Worm (Caenorhabditis elegans): Measurements from ENCODE around the gene damt-1.

The damt-1 gene

ce11 chrII:5694798-5695197 is 25.1 kb upstream of the damt-1 start, which contains the start of gene C25H3.14:
Gene C25H3.14 (plus strand): TSS chrII:5695098.
- no peak for TF ChIP-seq lin-13 (GFP tag; optimal IDR thresholded peaks at IDR 0.05)
- no peak for TF ChIP-seq sem-4 (tag; optimal IDR thresholded peaks at IDR 0.05)
- TF ChIP-seq lin-39 (tag; optimal IDR thresholded peaks at IDR 0.05) = no peak
- no peak for TF ChIP-seq nhr-237 (tag; optimal IDR thresholded peaks at IDR 0.05)
- TF ChIP-seq R02D3.7 (tag; optimal IDR thresholded peaks at IDR 0.05) = no peak
- no peak for TF ChIP-seq lsy-2 (tag; optimal IDR thresholded peaks at IDR 0.05)
- no peak for TF ChIP-seq nhr-25 (tag; optimal IDR thresholded peaks at IDR 0.05)
- no peak for TF ChIP-seq gmeb-1 (tag; optimal IDR thresholded peaks at IDR 0.05)
- TF ChIP-seq peb-1 (tag; optimal IDR thresholded peaks at IDR 0.05) = no peak
- no peak for TF ChIP-seq elt-1 (tag; optimal IDR thresholded peaks at IDR 0.05)
- no peak for TF ChIP-seq ztf-1 (GFP tag; conservative IDR thresholded peaks at IDR 0.05)
- no peak for TF ChIP-seq ZK546.5 (tag; optimal IDR thresholded peaks at IDR 0.05)

ce11 chrII:5696218-5696617 is 23.7 kb upstream of the damt-1 start:
- TF ChIP-seq snpc-4 (tag; optimal IDR thresholded peaks at IDR 0.05) (no peak), skn-1 (tag; optimal IDR thresholded peaks at IDR 0.05) (no peak), mbf-1 (tag; optimal IDR thresholded peaks at IDR 0.05) (no peak), unc-55 (GFP tag; optimal IDR thresholded peaks at IDR 0.05) (no peak), unc-39 (tag; optimal IDR thresholded peaks at IDR 0.05) (no peak), nhr-10 (tag; optimal IDR thresholded peaks at IDR 0.05) (no peak), nhr-6 (tag; optimal IDR thresholded peaks at IDR 0.05) (no peak), elt-1 (tag; optimal IDR thresholded peaks at IDR 0.05) (no peak), dmd-4 (tag; optimal IDR thresholded peaks at IDR 0.05) (no peak), sma-3 (GFP tag; optimal IDR thresholded peaks at IDR 0.05) (no peak), mdl-1 (tag; optimal IDR thresholded peaks at IDR 0.05) (no peak), ceh-82 (tag; optimal IDR thresholded peaks at IDR 0.05) (no peak), C34F6.9 (tag; optimal IDR thresholded peaks at IDR 0.05) (no peak), unc-62 (GFP tag; optimal IDR thresholded peaks at IDR 0.05) (no peak), blmp-1 (tag; optimal IDR thresholded peaks at IDR 0.05; ENCODE audit: insufficient read depth) (no peak), peb-1 (tag; optimal IDR thresholded peaks at IDR 0.05) (no peak)

DNA sequence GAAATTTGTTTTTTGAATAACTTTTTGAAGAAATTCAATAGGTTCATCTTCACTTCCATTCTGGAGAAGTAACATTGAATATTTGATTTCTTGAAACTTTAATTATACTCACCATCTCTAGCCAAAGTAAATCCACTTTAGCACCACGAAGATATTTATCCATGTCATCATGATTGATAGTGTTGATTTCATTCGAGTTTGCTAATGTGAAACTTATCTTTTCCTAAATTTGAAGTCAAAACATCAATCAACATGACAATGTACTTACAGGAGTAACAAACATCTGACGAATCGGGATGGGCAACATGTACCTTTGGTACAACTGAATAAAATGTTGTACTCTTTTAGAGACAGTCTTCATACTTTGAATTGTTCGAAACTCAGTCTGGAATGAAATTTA is 22.6 kb upstream of the damt-1 start:
- no peak for TF ChIP-seq snpc-4 (tag; optimal IDR thresholded peaks at IDR 0.05)
- TF ChIP-seq lin-11 (tag; optimal IDR thresholded peaks at IDR 0.05) = no peak
- TF ChIP-seq ztf-1 (GFP tag; conservative IDR thresholded peaks at IDR 0.05) = no peak
- no peak for TF ChIP-seq zag-1 (tag; optimal IDR thresholded peaks at IDR 0.05)
- no peak for TF ChIP-seq elt-3 (tag; optimal IDR thresholded peaks at IDR 0.05)
- no peak for TF ChIP-seq mab-5 (tag; optimal IDR thresholded peaks at IDR 0.05)
- no peak for TF ChIP-seq aly-2 (tag; optimal IDR thresholded peaks at IDR 0.05)
- no peak for TF ChIP-seq peb-1 (tag; optimal IDR thresholded peaks at IDR 0.05)
- TF ChIP-seq nhr-129 (tag; optimal IDR thresholded peaks at IDR 0.05) = no peak
- no peak for TF ChIP-seq skn-1 (tag; optimal IDR thresholded peaks at IDR 0.05)
- TF ChIP-seq ztf-11 (tag; optimal IDR thresholded peaks at IDR 0.05) = no peak
- TF ChIP-seq ceh-16 (tag; optimal IDR thresholded peaks at IDR 0.05) = no peak

ce11 chrII:5698254-5698653 is 21.7 kb upstream of the damt-1 start:
- TF ChIP-seq nhr-12 (tag; optimal IDR thresholded peaks at IDR 0.05) (no peak), mab-5 (tag; optimal IDR thresholded peaks at IDR 0.05) (no peak), ztf-1 (GFP tag; conservative IDR thresholded peaks at IDR 0.05) (no peak), ceh-16 (tag; optimal IDR thresholded peaks at IDR 0.05) (no peak), elt-3 (tag; optimal IDR thresholded peaks at IDR 0.05) (no peak), skn-1 (tag; optimal IDR thresholded peaks at IDR 0.05) (no peak), nhr-11 (tag; optimal IDR thresholded peaks at IDR 0.05) (no peak), nhr-25 (tag; optimal IDR thresholded peaks at IDR 0.05) (no peak), lin-39 (tag; optimal IDR thresholded peaks at IDR 0.05) (no peak), nhr-10 (tag; optimal IDR thresholded peaks at IDR 0.05) (no peak), lin-11 (tag; optimal IDR thresholded peaks at IDR 0.05) (no peak), peb-1 (tag; optimal IDR thresholded peaks at IDR 0.05) (no peak), C34F6.9 (tag; optimal IDR thresholded peaks at IDR 0.05) (peak; percentile 43), nhr-77 (tag; optimal IDR thresholded peaks at IDR 0.05) (no peak), sma-3 (GFP tag; optimal IDR thresholded peaks at IDR 0.05) (peak; percentile 27), nhr-237 (tag; optimal IDR thresholded peaks at IDR 0.05) (no peak), blmp-1 (tag; optimal IDR thresholded peaks at IDR 0.05; ENCODE audit: insufficient read depth) (no peak), crh-2 (tag; optimal IDR thresholded peaks at IDR 0.05) (peak; percentile 49), unc-55 (GFP tag; optimal IDR thresholded peaks at IDR 0.05) (no peak), lsy-2 (tag; optimal IDR thresholded peaks at IDR 0.05) (peak in 1 of 2 experiments; percentile 44), F13H6.1 (tag; optimal IDR thresholded peaks at IDR 0.05) (peak; percentile 10), nhr-6 (tag; optimal IDR thresholded peaks at IDR 0.05) (no peak), sem-4 (tag; optimal IDR thresholded peaks at IDR 0.05) (no peak), elt-1 (tag; optimal IDR thresholded peaks at IDR 0.05) (no peak), unc-39 (tag; optimal IDR thresholded peaks at IDR 0.05) (no peak), dmd-4 (tag; optimal IDR thresholded peaks at IDR 0.05) (no peak), R02D3.7 (tag; optimal IDR thresholded peaks at IDR 0.05) (no peak), snpc-4 (tag; optimal IDR thresholded peaks at IDR 0.05) (peak; percentile 59), gmeb-1 (tag; optimal IDR thresholded peaks at IDR 0.05) (peak; percentile 60), nhr-21 (tag; optimal IDR thresholded peaks at IDR 0.05) (peak; percentile 35), nhr-129 (tag; optimal IDR thresholded peaks at IDR 0.05) (peak; percentile 86), lin-13 (GFP tag; optimal IDR thresholded peaks at IDR 0.05) (no peak), ZK546.5 (tag; optimal IDR thresholded peaks at IDR 0.05) (no peak), ztf-11 (tag; optimal IDR thresholded peaks at IDR 0.05) (no peak), zag-1 (tag; optimal IDR thresholded peaks at IDR 0.05) (no peak), unc-62 (GFP tag; optimal IDR thresholded peaks at IDR 0.05) (no peak), alr-1 (tag; optimal IDR thresholded peaks at IDR 0.05) (no peak), nhr-23 (tag; optimal IDR thresholded peaks at IDR 0.05) (no peak), mbf-1 (tag; optimal IDR thresholded peaks at IDR 0.05) (no peak)

Measured in whole organism, L2 larva.